Worm (Caenorhabditis elegans) whole organism, L3 larva: Measurements from ENCODE around the gene mpst-1.

Source experiments
- R02D3.7 ChIP-seq: fragments of 150-350 bp; optimal IDR thresholded peaks from 2 replicates; lab custom pipeline; 2014; ENCODE audit warnings: missing biosample characterization, missing genetic modification characterization
- ZK546.5 ChIP-seq: sonication (generic microtip); optimal IDR thresholded peaks from 2 replicates; lab custom pipeline; 2017; ENCODE audit warnings: missing biosample characterization, missing genetic modification characterization
- aly-2 ChIP-seq: fragments of 150-350 bp; optimal IDR thresholded peaks from 2 replicates; lab custom pipeline; 2014; ENCODE audit warnings: missing biosample characterization, missing genetic modification characterization
- ama-1 ChIP-seq: fragments of 150-350 bp; optimal IDR thresholded peaks from 2 replicates; lab custom pipeline; 2018
- ceh-16 ChIP-seq: sonication (generic microtip); optimal IDR thresholded peaks from 2 replicates; lab custom pipeline; 2017; ENCODE audit warnings: missing biosample characterization, missing genetic modification characterization
- ceh-82 ChIP-seq: fragments of 150-350 bp; optimal IDR thresholded peaks from 2 replicates; lab custom pipeline; 2014; ENCODE audit warnings: missing biosample characterization, missing genetic modification characterization
- ceh-9 ChIP-seq: sonication (generic microtip); optimal IDR thresholded peaks from 2 replicates; lab custom pipeline; 2018; ENCODE audit warnings: missing biosample characterization, missing genetic modification characterization
- daf-12 ChIP-seq: fragments of 150-350 bp; optimal IDR thresholded peaks from 2 replicates; lab custom pipeline; 2014; ENCODE audit warnings: missing biosample characterization, missing genetic modification reagents, missing genetic modification characterization
- elt-1 ChIP-seq: fragments of 150-350 bp; optimal IDR thresholded peaks from 2 replicates; lab custom pipeline; 2014; ENCODE audit warnings: missing biosample characterization, missing genetic modification characterization
- elt-2 ChIP-seq: sonication (generic microtip); optimal IDR thresholded peaks from 2 replicates; lab custom pipeline; 2016; ENCODE audit warnings: missing genetic modification reagents, mild to moderate bottlenecking, missing genetic modification characterization, missing compliant biosample characterization
- eor-1 ChIP-seq, 2 experiments: fragments of 150-350 bp; optimal IDR thresholded peaks; 2 replicates each; lab custom pipeline; 2014 to 2018; ENCODE audit warnings: missing biosample characterization in 2 of 2, missing genetic modification characterization in 2 of 2
- fkh-2 ChIP-seq: fragments of 150-350 bp; optimal IDR thresholded peaks from 2 replicates; lab custom pipeline; 2014; ENCODE audit warnings: missing biosample characterization, missing genetic modification reagents, missing genetic modification characterization
- fos-1 ChIP-seq: fragments of 150-350 bp; optimal IDR thresholded peaks from 2 replicates; lab custom pipeline; 2014; ENCODE audit warnings: missing biosample characterization, missing genetic modification characterization
- hmg-11 ChIP-seq: sonication (generic microtip); optimal IDR thresholded peaks from 2 replicates; lab custom pipeline; 2016; ENCODE audit warnings: missing genetic modification characterization, missing compliant biosample characterization
- jun-1 ChIP-seq: fragments of 150-350 bp; optimal IDR thresholded peaks from 2 replicates; lab custom pipeline; 2014; ENCODE audit warnings: missing biosample characterization, missing genetic modification reagents, missing genetic modification characterization
- lin-15B ChIP-seq: fragments of 150-350 bp; optimal IDR thresholded peaks from 2 replicates; lab custom pipeline; 2014; ENCODE audit warnings: missing biosample characterization, missing genetic modification characterization
- lin-39 ChIP-seq: fragments of 150-350 bp; optimal IDR thresholded peaks from 2 replicates; lab custom pipeline; 2018; ENCODE audit warnings: missing biosample characterization, missing genetic modification reagents, missing genetic modification characterization
- lsy-12 ChIP-seq: sonication (generic microtip); optimal IDR thresholded peaks from 2 replicates; lab custom pipeline; 2016; ENCODE audit warnings: mild to moderate bottlenecking, missing genetic modification characterization, missing compliant biosample characterization
- nfya-1 ChIP-seq: sonication (generic microtip); optimal IDR thresholded peaks from 2 replicates; lab custom pipeline; 2017; ENCODE audit warnings: missing genetic modification characterization, mild to moderate bottlenecking, missing compliant biosample characterization, antibody characterized with exemption, moderate library complexity; ENCODE audit not compliant: insufficient read depth
- nhr-12 ChIP-seq: fragments of 150-350 bp; optimal IDR thresholded peaks from 2 replicates; lab custom pipeline; 2014; ENCODE audit warnings: missing biosample characterization, missing genetic modification characterization
- nhr-23 ChIP-seq: fragments of 150-350 bp; optimal IDR thresholded peaks from 2 replicates; lab custom pipeline; 2014; ENCODE audit warnings: missing biosample characterization, missing genetic modification reagents, missing genetic modification characterization
- nhr-237 ChIP-seq: fragments of 150-350 bp; optimal IDR thresholded peaks from 2 replicates; lab custom pipeline; 2014; ENCODE audit warnings: missing biosample characterization, missing genetic modification characterization
- nhr-28 ChIP-seq: fragments of 150-350 bp; optimal IDR thresholded peaks from 2 replicates; lab custom pipeline; 2014; ENCODE audit warnings: missing biosample characterization, missing genetic modification characterization
- nhr-77 ChIP-seq: fragments of 150-350 bp; optimal IDR thresholded peaks from 2 replicates; lab custom pipeline; 2014; ENCODE audit warnings: missing biosample characterization, missing genetic modification characterization
- pha-4 ChIP-seq: fragments of 150-350 bp; optimal IDR thresholded peaks from 2 replicates; lab custom pipeline; 2014; ENCODE audit warnings: missing biosample characterization, missing genetic modification reagents, missing genetic modification characterization
- snpc-4 ChIP-seq: fragments of 150-350 bp; optimal IDR thresholded peaks from 2 replicates; lab custom pipeline; 2014; ENCODE audit warnings: missing biosample characterization, missing genetic modification characterization
- tbx-2 ChIP-seq: sonication (generic microtip); optimal IDR thresholded peaks from 2 replicates; lab custom pipeline; 2016; ENCODE audit warnings: mild to moderate bottlenecking, missing genetic modification characterization, missing compliant biosample characterization
- unc-39 ChIP-seq: sonication (generic microtip); optimal IDR thresholded peaks from 4 replicates; lab custom pipeline; 2017; ENCODE audit warnings: missing biosample characterization, missing genetic modification characterization
- zag-1 ChIP-seq: fragments of 150-350 bp; optimal IDR thresholded peaks from 2 replicates; lab custom pipeline; 2014; ENCODE audit warnings: missing biosample characterization, missing genetic modification characterization
- ztf-11 ChIP-seq: fragments of 150-350 bp; optimal IDR thresholded peaks from 2 replicates; lab custom pipeline; 2014; ENCODE audit warnings: missing biosample characterization, missing genetic modification characterization

Gene mpst-1

DNA sequence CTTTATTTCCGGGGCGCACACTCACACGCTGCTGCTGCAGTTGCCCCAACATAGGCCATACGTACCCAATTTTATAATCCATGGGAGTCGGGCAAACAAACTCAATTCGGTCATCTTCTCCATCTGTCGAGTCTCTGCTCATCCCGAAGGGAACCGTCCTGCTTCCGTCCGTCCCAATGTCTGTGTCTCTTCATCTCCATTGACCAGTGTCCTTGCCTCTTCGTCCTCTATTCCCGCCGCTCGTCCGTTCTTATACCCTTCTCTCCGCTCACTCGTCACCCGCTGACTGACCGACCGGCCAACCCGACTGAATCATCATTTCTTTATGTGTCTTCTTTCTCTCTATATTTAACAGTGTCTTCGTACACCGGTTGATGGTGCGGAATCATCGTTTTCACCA lies 18.0 kb upstream of the mpst-1 start (continued):
- no peak for TF ChIP-seq unc-39 (tag; lab: Kevin White, UChicago)

DNA sequence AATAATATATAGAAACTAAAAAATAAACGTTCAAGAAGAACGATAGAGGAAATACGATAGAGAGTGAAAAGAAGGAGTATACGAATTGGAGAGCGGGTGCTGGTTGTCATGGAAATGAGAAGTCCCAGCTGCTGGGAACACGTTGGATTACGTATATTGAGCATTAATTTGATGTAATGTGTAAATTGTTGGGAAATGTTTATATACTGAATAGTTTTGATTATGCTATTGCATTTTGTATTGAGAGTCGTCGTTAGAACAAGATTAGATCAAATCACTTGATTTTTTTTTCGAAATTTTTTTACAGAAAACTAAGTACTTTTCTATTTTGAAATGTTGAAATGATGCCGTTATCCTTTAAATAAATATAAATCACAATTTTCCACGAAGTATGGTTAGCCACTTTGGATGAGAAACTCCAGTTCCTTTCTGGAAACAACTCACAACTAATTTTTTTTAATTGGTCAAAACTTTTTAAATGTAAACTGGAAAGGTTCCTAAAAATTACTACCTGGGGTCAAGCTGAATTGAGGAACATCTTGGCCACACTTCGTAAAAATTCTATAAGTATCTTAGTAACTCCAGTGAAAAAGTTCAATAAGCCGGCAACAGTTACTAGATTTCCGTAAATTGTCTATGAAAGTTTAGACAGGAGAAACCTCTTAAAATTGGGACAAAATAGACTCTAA lies 17.0 kb upstream of the mpst-1 start, which contains the start of gene nphp-4:
nphp-4 (minus strand) TSS at position 51 of the 689 bp plus-strand sequence.
- TF ChIP-seq nhr-12 (tag; lab: Kevin White, UChicago) (no peak), elt-2 (tag; lab: Kevin White, UChicago) (no peak), daf-12 (no peak)

- no peak for TF ChIP-seq zag-1 (tag; lab: Kevin White, UChicago)
- TF ChIP-seq lin-39: no peak
- TF ChIP-seq ceh-16 (tag; lab: Kevin White, UChicago): no peak
- no peak for TF ChIP-seq ztf-11 (tag; lab: Kevin White, UChicago)
- no peak for TF ChIP-seq fkh-2 (tag; lab: Kevin White, UChicago)
- no peak for TF ChIP-seq nhr-23 (tag; lab: Kevin White, UChicago)
- TF ChIP-seq hmg-11: no peak
- no peak for TF ChIP-seq R02D3.7
- no peak for TF ChIP-seq tbx-2 (tag; lab: Kevin White, UChicago)
- no peak for TF ChIP-seq eor-1 (tag; optimal IDR thresholded peaks at IDR 0.05; lab: Kevin White, UChicago)
- TF ChIP-seq pha-4 (tag; lab: Kevin White, UChicago): no peak
- TF ChIP-seq nhr-237 (tag; lab: Kevin White, UChicago): no peak
- no peak for TF ChIP-seq jun-1 (tag; lab: Kevin White, UChicago)
Observed at ce11 chrV:11839220-11839619, 12.4 kb upstream of the mpst-1 start, which contains the start of gene idpb-5. Gene idpb-5 (plus strand): TSS chrV:11839520.

- TF ChIP-seq ama-1 (lab: Kevin White, UChicago) (no peak), R02D3.7 (no peak), lsy-12 (no peak), elt-1 (tag; lab: Kevin White, UChicago) (no peak), nhr-77 (tag; lab: Kevin White, UChicago) (no peak), nfya-1 (tag; lab: Kevin White, UChicago) (no peak), ZK546.5 (tag; lab: Kevin White, UChicago) (no peak), fos-1 (tag; lab: Kevin White, UChicago) (no peak), aly-2 (tag; lab: Kevin White, UChicago) (no peak), fkh-2 (tag; lab: Kevin White, UChicago) (no peak), nhr-12 (tag; lab: Kevin White, UChicago) (no peak), ceh-9 (tag; lab: Kevin White, UChicago) (no peak)
Observed at ce11 chrV:11836073-11836472, 9.2 kb upstream of the mpst-1 start, which contains the start of gene R13H4.2. Gene R13H4.2 (plus strand): TSS chrV:11836391.

DNA sequence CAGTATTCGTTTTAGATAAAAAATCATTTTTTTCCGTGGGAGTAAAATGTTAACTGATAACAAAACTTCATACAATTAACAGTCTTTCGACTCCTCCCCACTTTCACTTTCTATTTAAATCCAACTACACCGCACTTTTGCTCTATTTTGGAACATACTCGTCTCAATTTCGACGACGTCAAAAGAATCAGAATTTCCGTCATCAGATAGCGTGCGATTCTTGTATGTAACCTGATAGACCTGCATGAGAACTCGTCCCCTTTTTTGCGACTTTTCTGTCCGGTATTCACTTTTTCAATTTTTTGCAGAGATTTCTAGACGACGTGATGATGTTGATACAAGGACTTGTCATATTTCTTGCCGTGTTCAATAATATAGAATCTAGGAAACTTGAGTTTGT lies 6.5 kb upstream of the mpst-1 start, which contains the start of gene pho-8:
pho-8 (plus strand) TSS at position 301 of the 400 bp plus-strand sequence.
- TF ChIP-seq ceh-9 (tag; lab: Kevin White, UChicago): no peak
- no peak for TF ChIP-seq aly-2 (tag; lab: Kevin White, UChicago)
- no peak for TF ChIP-seq pha-4 (tag; lab: Kevin White, UChicago)

ce11 chrV:11829282-11829681 lies 2.4 kb upstream of the mpst-1 start, which contains the start of gene col-158:
Gene col-158 (plus strand): TSS chrV:11829582.
- TF ChIP-seq snpc-4: no peak
- no peak for TF ChIP-seq ceh-82 (tag; lab: Kevin White, UChicago)
- TF ChIP-seq elt-2 (tag; lab: Kevin White, UChicago): no peak
- TF ChIP-seq zag-1 (tag; lab: Kevin White, UChicago): no peak
- TF ChIP-seq nhr-28 (tag; lab: Kevin White, UChicago): no peak
- no peak for TF ChIP-seq lsy-12
- no peak for TF ChIP-seq fkh-2 (tag; lab: Kevin White, UChicago)
- TF ChIP-seq lin-15B (tag; lab: Kevin White, UChicago): no peak
- TF ChIP-seq R02D3.7: no peak
